Fruit fly (Drosophila melanogaster) whole organism, embryonic: ENCODE measurements around the gene CG44139.

Experiments
- CG11398 ChIP-seq: fragments of 200-800 bp; sonication (Bioruptor generic); optimal IDR thresholded peaks from 2 replicates; lab custom pipeline; 2016; ENCODE audit warnings: missing biosample characterization, missing genetic modification characterization
- CG12659 ChIP-seq: fragments of 200-800 bp; sonication (Bioruptor generic); optimal IDR thresholded peaks from 3 replicates; lab custom pipeline; 2017; ENCODE audit warnings: mild to moderate bottlenecking, missing biosample characterization, missing genetic modification reagents, missing genetic modification characterization
- CG13424 ChIP-seq: fragments of 200-800 bp; sonication (Bioruptor generic); optimal IDR thresholded peaks from 2 replicates; lab custom pipeline; 2019; ENCODE audit warnings: missing biosample characterization, mild to moderate bottlenecking, missing genetic modification characterization, moderate library complexity
- CG16815 ChIP-seq: fragments of 200-800 bp; sonication (Bioruptor generic); optimal IDR thresholded peaks from 3 replicates; lab custom pipeline; 2017; ENCODE audit warnings: missing biosample characterization, mild to moderate bottlenecking, missing genetic modification characterization
- CG17612 ChIP-seq: fragments of 200-800 bp; sonication (Bioruptor generic); IDR thresholded peaks from 2 replicates; pipeline ENCODE4 v1.3.6; 2022; ENCODE audit warnings: missing biosample characterization, missing genetic modification characterization
- CG2116 ChIP-seq: fragments of 200-800 bp; sonication (Bioruptor generic); optimal IDR thresholded peaks from 3 replicates; lab custom pipeline; 2018; ENCODE audit warnings: missing biosample characterization, mild to moderate bottlenecking, missing genetic modification characterization
- CG2199 ChIP-seq: fragments of 200-800 bp; sonication (Bioruptor generic); IDR thresholded peaks from 3 replicates; pipeline ENCODE4 v1.3.6; 2022; ENCODE audit warnings: missing biosample characterization, missing genetic modification characterization
- CG2678 ChIP-seq: fragments of 200-800 bp; sonication (Bioruptor generic); optimal IDR thresholded peaks from 3 replicates; lab custom pipeline; 2019; ENCODE audit warnings: missing biosample characterization, mild to moderate bottlenecking, missing genetic modification characterization, moderate library complexity
- CG32767 ChIP-seq: fragments of 200-800 bp; sonication (Bioruptor generic); IDR thresholded peaks from 2 replicates; pipeline ENCODE4 v1.3.6; 2022; ENCODE audit warnings: missing biosample characterization, missing genetic modification characterization
- CG4730 ChIP-seq: fragments of 200-800 bp; sonication (Bioruptor generic); IDR thresholded peaks from 2 replicates; pipeline ENCODE4 v1.3.6; 2022; ENCODE audit warnings: missing biosample characterization, missing genetic modification characterization
- CG6791 ChIP-seq: fragments of 200-800 bp; sonication (Bioruptor generic); IDR thresholded peaks from 3 replicates; pipeline ENCODE4 v1.3.6; 2022; ENCODE audit warnings: missing biosample characterization, missing genetic modification characterization; ENCODE audit not compliant: partially characterized antibody
- CG7372 ChIP-seq: fragments of 200-800 bp; sonication (Bioruptor generic); IDR thresholded peaks from 2 replicates; pipeline ENCODE4 v1.3.6; 2022; ENCODE audit warnings: missing biosample characterization, missing genetic modification characterization
- CG8290 ChIP-seq, 3 experiments: fragments of 200-800 bp; sonication (Bioruptor generic); optimal IDR thresholded peaks; 2 replicates each; lab custom pipeline; 2016 to 2019; ENCODE audit warnings: missing biosample characterization in 3 of 3, missing genetic modification characterization in 3 of 3, mild to moderate bottlenecking in 2 of 3, moderate library complexity in 1 of 3
- CG8765 ChIP-seq: fragments of 200-800 bp; sonication (Bioruptor generic); IDR thresholded peaks from 2 replicates; pipeline ENCODE4 v1.3.6; 2022; ENCODE audit warnings: missing biosample characterization, missing genetic modification characterization
- CG9437 ChIP-seq: fragments of 200-800 bp; sonication (Bioruptor generic); optimal IDR thresholded peaks from 2 replicates; lab custom pipeline; 2018; ENCODE audit warnings: missing biosample characterization, mild to moderate bottlenecking, missing genetic modification characterization
- D ChIP-seq, 2 experiments: fragments of 200-800 bp in 1 of 2; fragments of >200 bp in 1 of 2; sonication (Bioruptor generic) in 1 of 2; optimal IDR thresholded peaks; 2 replicates in 1 of 2; 3 replicates in 1 of 2; lab custom pipeline; 2017; ENCODE audit warnings: mild to moderate bottlenecking in 1 of 2, missing biosample characterization in 1 of 2, missing genetic modification characterization in 1 of 2, missing genetic modification reagents in 1 of 2
- D19B ChIP-seq: fragments of 200-800 bp; sonication (Bioruptor generic); optimal IDR thresholded peaks from 2 replicates; lab custom pipeline; 2017; ENCODE audit warnings: missing biosample characterization, mild to moderate bottlenecking, missing genetic modification characterization
- Dbx ChIP-seq: fragments of 200-800 bp; sonication (Bioruptor generic); IDR thresholded peaks from 3 replicates; pipeline ENCODE4 v1.3.6; 2022; ENCODE audit warnings: missing biosample characterization, missing genetic modification characterization
- Drgx ChIP-seq: fragments of 200-800 bp; sonication (Bioruptor generic); IDR thresholded peaks from 2 replicates; pipeline ENCODE4 v1.3.6; 2022; ENCODE audit warnings: missing biosample characterization, missing genetic modification characterization
- Gug ChIP-seq: fragments of 200-800 bp; sonication (Bioruptor generic); IDR thresholded peaks from 4 replicates; pipeline ENCODE4 v1.3.6; 2022; ENCODE audit warnings: missing biosample characterization, missing genetic modification characterization
- HLH54F ChIP-seq: fragments of 200-800 bp; sonication (Bioruptor generic); optimal IDR thresholded peaks from 3 replicates; lab custom pipeline; 2016; ENCODE audit warnings: missing biosample characterization, missing genetic modification characterization
- Hand ChIP-seq: fragments of 200-800 bp; sonication (Bioruptor generic); optimal IDR thresholded peaks from 2 replicates; lab custom pipeline; 2017; ENCODE audit warnings: mild to moderate bottlenecking, missing biosample characterization, missing genetic modification reagents, missing genetic modification characterization
- Max ChIP-seq: fragments of 200-800 bp; sonication (Bioruptor generic); optimal IDR thresholded peaks from 2 replicates; lab custom pipeline; 2016; ENCODE audit warnings: missing biosample characterization, mild to moderate bottlenecking, missing genetic modification characterization
- NC2α ChIP-seq: fragments of 200-800 bp; sonication (Bioruptor generic); optimal IDR thresholded peaks from 2 replicates; lab custom pipeline; 2016; ENCODE audit warnings: missing biosample characterization, missing genetic modification characterization
- Nf-YB ChIP-seq: fragments of 200-800 bp; sonication (Bioruptor generic); optimal IDR thresholded peaks from 3 replicates; lab custom pipeline; 2019; ENCODE audit warnings: missing biosample characterization, mild to moderate bottlenecking, missing genetic modification characterization, moderate library complexity
- Oaz ChIP-seq: fragments of 200-800 bp; sonication (Bioruptor generic); IDR thresholded peaks from 2 replicates; pipeline ENCODE4 v1.3.6; 2022; ENCODE audit warnings: missing biosample characterization, missing genetic modification characterization
- Sox100B ChIP-seq: fragments of 200-800 bp; sonication (Bioruptor generic); optimal IDR thresholded peaks from 3 replicates; lab custom pipeline; 2018; ENCODE audit warnings: missing biosample characterization, mild to moderate bottlenecking, missing genetic modification characterization
- al ChIP-seq: fragments of 200-800 bp; sonication (Bioruptor generic); IDR thresholded peaks from 2 replicates; pipeline ENCODE4 v1.3.6; 2022; ENCODE audit warnings: missing biosample characterization, missing genetic modification characterization
- amos ChIP-seq: fragments of 200-800 bp; sonication (Bioruptor generic); IDR thresholded peaks from 2 replicates; pipeline ENCODE4 v1.3.6; 2022; ENCODE audit warnings: missing biosample characterization, missing genetic modification characterization; ENCODE audit not compliant: partially characterized antibody
- bcd ChIP-seq: fragments of 200-800 bp; sonication (Bioruptor generic); optimal IDR thresholded peaks from 2 replicates; lab custom pipeline; 2017; ENCODE audit warnings: missing biosample characterization, mild to moderate bottlenecking, missing genetic modification characterization
- fd64A ChIP-seq: fragments of 200-800 bp; sonication (Bioruptor generic); optimal IDR thresholded peaks from 3 replicates; lab custom pipeline; 2018; ENCODE audit warnings: missing biosample characterization, mild to moderate bottlenecking, missing genetic modification characterization
- gcm ChIP-seq: fragments of 200-800 bp; sonication (Bioruptor generic); optimal IDR thresholded peaks from 2 replicates; lab custom pipeline; 2019; ENCODE audit warnings: missing biosample characterization, mild to moderate bottlenecking, missing genetic modification characterization, moderate library complexity
- gem ChIP-seq: fragments of 200-800 bp; sonication (Bioruptor generic); optimal IDR thresholded peaks from 2 replicates; lab custom pipeline; 2019; ENCODE audit warnings: missing biosample characterization, mild to moderate bottlenecking, missing genetic modification characterization, moderate library complexity
- gfzf ChIP-seq: fragments of 200-800 bp; sonication (Bioruptor generic); optimal IDR thresholded peaks from 2 replicates; lab custom pipeline; 2016; ENCODE audit warnings: missing biosample characterization, mild to moderate bottlenecking, missing genetic modification characterization, moderate library complexity
- grau ChIP-seq: fragments of 200-800 bp; optimal IDR thresholded peaks from 3 replicates; lab custom pipeline; 2019; ENCODE audit warnings: missing biosample characterization, mild to moderate bottlenecking, missing genetic modification characterization, moderate library complexity
- h ChIP-seq: fragments of >200 bp; optimal IDR thresholded peaks from 2 replicates; lab custom pipeline; 2017
- kay ChIP-seq: fragments of 200-800 bp; sonication (Bioruptor generic); optimal IDR thresholded peaks from 2 replicates; lab custom pipeline; 2016; ENCODE audit warnings: missing biosample characterization, missing genetic modification characterization
- kni ChIP-seq: fragments of 200-800 bp; sonication (Bioruptor generic); optimal IDR thresholded peaks from 3 replicates; lab custom pipeline; 2017; ENCODE audit warnings: mild to moderate bottlenecking, missing biosample characterization, missing genetic modification reagents, missing genetic modification characterization
- mirr ChIP-seq: fragments of 200-800 bp; sonication (Bioruptor generic); optimal IDR thresholded peaks from 3 replicates; lab custom pipeline; 2018; ENCODE audit warnings: missing biosample characterization, mild to moderate bottlenecking, missing genetic modification characterization
- oc ChIP-seq: fragments of 200-800 bp; sonication (Bioruptor generic); optimal IDR thresholded peaks from 2 replicates; lab custom pipeline; 2018; ENCODE audit warnings: missing biosample characterization, mild to moderate bottlenecking, missing genetic modification characterization, moderate library complexity
- onecut ChIP-seq: fragments of 200-800 bp; sonication (Bioruptor generic); IDR thresholded peaks from 2 replicates; pipeline ENCODE4 v1.3.6; 2022; ENCODE audit warnings: missing biosample characterization, missing genetic modification characterization
- otp ChIP-seq: fragments of 200-800 bp; sonication (Bioruptor generic); IDR thresholded peaks from 3 replicates; pipeline ENCODE4, ENCODE4 v1.3.6; 2022; ENCODE audit warnings: missing biosample characterization, missing genetic modification characterization
- pros ChIP-seq: fragments of 200-800 bp; sonication (Bioruptor generic); optimal IDR thresholded peaks from 3 replicates; lab custom pipeline; 2019; ENCODE audit warnings: missing biosample characterization, mild to moderate bottlenecking, missing genetic modification characterization, moderate library complexity
- ranshi ChIP-seq: fragments of 200-800 bp; sonication (Bioruptor generic); IDR thresholded peaks from 2 replicates; pipeline ENCODE4 v1.3.6; 2022; ENCODE audit warnings: missing biosample characterization, missing genetic modification characterization
- sc ChIP-seq, 3 experiments: fragments of >200 bp in 2 of 3; fragments of 200-800 bp in 1 of 3; sonication (Bioruptor generic) in 1 of 3; optimal IDR thresholded peaks; 2 replicates in 2 of 3; 3 replicates in 1 of 3; lab custom pipeline; 2017; ENCODE audit warnings: mild to moderate bottlenecking in 1 of 3, missing biosample characterization in 1 of 3, missing genetic modification characterization in 1 of 3, missing genetic modification reagents in 1 of 3
- slp2 ChIP-seq: fragments of 200-800 bp; sonication (Bioruptor generic); optimal IDR thresholded peaks from 2 replicates; lab custom pipeline; 2016; ENCODE audit warnings: missing biosample characterization, missing genetic modification characterization
- sob ChIP-seq: fragments of 200-800 bp; sonication (Bioruptor generic); IDR thresholded peaks from 2 replicates; pipeline ENCODE4 v1.3.6; 2022; ENCODE audit warnings: missing biosample characterization, missing genetic modification characterization
- unc-4 ChIP-seq: fragments of 200-800 bp; sonication (Bioruptor generic); IDR thresholded peaks from 2 replicates; pipeline ENCODE4 v1.3.6; 2022; ENCODE audit warnings: missing biosample characterization, missing genetic modification characterization; ENCODE audit not compliant: partially characterized antibody
- vvl ChIP-seq: fragments of 200-800 bp; sonication (Bioruptor generic); IDR thresholded peaks from 2 replicates; pipeline ENCODE4 v1.3.6; 2022; ENCODE audit warnings: missing biosample characterization, missing genetic modification characterization

CG44139 gene

dm6 chr2L:2380805-2381204 lies 43.8 kb upstream of the CG44139 start, which contains the start of gene Eogt (continued):
- TF ChIP-seq vvl (GFP tag; lab: Robert Waterston, UW), result peak; percentile 98
- peak; percentile 84 for TF ChIP-seq CG8290 (GFP tag; optimal IDR thresholded peaks at IDR 0.05; lab: Kevin White, UChicago)
- TF ChIP-seq CG8290 (tag; optimal IDR thresholded peaks at IDR 0.05; lab: Kevin White, UChicago), result peak; percentile 58 to 98
- peak; percentile 94 for TF ChIP-seq CG7372
- peak; percentile 94 for TF ChIP-seq Drgx (GFP tag; lab: Robert Waterston, UW)
- peak; percentile 98 for TF ChIP-seq gem (tag; lab: Kevin White, UChicago)
- TF ChIP-seq gfzf, result peak; percentile 62
- TF ChIP-seq HLH54F (GFP tag; lab: Kevin White, UChicago), result peak; percentile 67
- peak; percentile 80 for TF ChIP-seq Max (GFP tag; lab: Kevin White, UChicago)
- TF ChIP-seq CG2199 (GFP tag; lab: Robert Waterston, UW), result peak; percentile 96
- TF ChIP-seq Dbx (GFP tag; lab: Robert Waterston, UW), result peak; percentile 95
- peak; percentile 84 for TF ChIP-seq CG9437
- TF ChIP-seq Nf-YB (GFP tag; lab: Kevin White, UChicago), result peak; percentile 77
- peak; percentile 96 for TF ChIP-seq otp (GFP tag; lab: Robert Waterston, UW)
- peak; percentile 95 for TF ChIP-seq Oaz (GFP tag; lab: Robert Waterston, UW)
- TF ChIP-seq CG16815, result peak; percentile 95
- TF ChIP-seq grau, result peak; percentile 94
- TF ChIP-seq sc (optimal IDR thresholded peaks at IDR 0.05; lab: Kevin White, UChicago), result no peak
- TF ChIP-seq sc (GFP tag; optimal IDR thresholded peaks at IDR 0.05; lab: Kevin White, UChicago), result peak; percentile 85
- peak; percentile 91 for TF ChIP-seq CG17612 (GFP tag; lab: Robert Waterston, UW)
- TF ChIP-seq Sox100B (GFP tag; lab: Kevin White, UChicago), result peak; percentile 79
- peak; percentile 93 for TF ChIP-seq gcm (GFP tag; lab: Kevin White, UChicago)
- no peak for TF ChIP-seq unc-4
- peak; percentile 96 for TF ChIP-seq sob (GFP tag; lab: Robert Waterston, UW)
- TF ChIP-seq D19B, result peak; percentile 68
- peak; percentile 95 for TF ChIP-seq CG4730 (GFP tag; lab: Robert Waterston, UW)
- TF ChIP-seq D (optimal IDR thresholded peaks at IDR 0.05; lab: Kevin White, UChicago), result no peak
- peak; percentile 85 for TF ChIP-seq D (GFP tag; optimal IDR thresholded peaks at IDR 0.05; lab: Kevin White, UChicago)
- TF ChIP-seq CG13424 (tag; lab: Kevin White, UChicago), result peak; percentile 95
- TF ChIP-seq h (lab: Kevin White, UChicago), result no peak
- TF ChIP-seq Gug, result peak; percentile 93
- TF ChIP-seq kay (GFP tag; lab: Kevin White, UChicago), result peak; percentile 84
- peak; percentile 98 for TF ChIP-seq oc
- peak; percentile 64 for TF ChIP-seq Hand (GFP tag; lab: Kevin White, UChicago)
- TF ChIP-seq CG32767 (GFP tag; lab: Robert Waterston, UW), result peak; percentile 94
- TF ChIP-seq mirr (GFP tag; lab: Kevin White, UChicago), result peak; percentile 46
- TF ChIP-seq onecut (GFP tag; lab: Robert Waterston, UW), result peak; percentile 90
- TF ChIP-seq pros (GFP tag; lab: Kevin White, UChicago), result no peak
- peak; percentile 36 for TF ChIP-seq NC2α (GFP tag; lab: Kevin White, UChicago)
- TF ChIP-seq kni (GFP tag; lab: Kevin White, UChicago), result peak; percentile 43
- peak; percentile 33 for TF ChIP-seq fd64A (GFP tag; lab: Kevin White, UChicago)
- peak; percentile 95 for TF ChIP-seq CG12659 (GFP tag; lab: Kevin White, UChicago)
- TF ChIP-seq al (GFP tag; lab: Robert Waterston, UW), result peak; percentile 92
- TF ChIP-seq amos (GFP tag; lab: Robert Waterston, UW), result no peak
- TF ChIP-seq CG8765 (GFP tag; lab: Robert Waterston, UW), result peak; percentile 97
- peak; percentile 92 for TF ChIP-seq CG2678
- peak; percentile 63 for TF ChIP-seq slp2 (GFP tag; lab: Kevin White, UChicago)
- TF ChIP-seq CG6791 (GFP tag; lab: Robert Waterston, UW), result 0 out of 3 replicates have a peak, but pooled peaks have one; percentile 1
- peak; percentile 77 for TF ChIP-seq CG2116 (GFP tag; lab: Kevin White, UChicago)
- peak; percentile 97 for TF ChIP-seq ranshi (GFP tag; lab: Robert Waterston, UW)
- TF ChIP-seq bcd (GFP tag; lab: Kevin White, UChicago), result peak; percentile 96
- no peak for TF ChIP-seq CG11398 (GFP tag; lab: Kevin White, UChicago)
